Fruit fly (Drosophila melanogaster) whole organism, embryonic: Measurements from ENCODE around the gene Ets97D.

Experiments used
- ATbp ChIP-seq: fragments of 200-800 bp; sonication (Bioruptor generic); optimal IDR thresholded peaks from 2 replicates; lab custom pipeline; 2017; ENCODE audit warnings: missing biosample characterization, mild to moderate bottlenecking, missing genetic modification characterization, missing genetic modification reagents
- Adf1 ChIP-seq: fragments of 200-800 bp; sonication (Bioruptor generic); IDR thresholded peaks from 2 replicates; pipeline ENCODE4 v1.3.6; 2022; ENCODE audit warnings: missing biosample characterization, missing genetic modification characterization
- B-H2 ChIP-seq: fragments of 200-800 bp; sonication (Bioruptor generic); optimal IDR thresholded peaks from 2 replicates; lab custom pipeline; 2018; ENCODE audit warnings: missing biosample characterization, mild to moderate bottlenecking, missing genetic modification characterization
- BEAF-32 ChIP-seq: fragments of 200-800 bp; sonication (Bioruptor generic); optimal IDR thresholded peaks from 3 replicates; lab custom pipeline; 2017; ENCODE audit warnings: missing biosample characterization, missing genetic modification characterization, mild to moderate bottlenecking, moderate library complexity, missing genetic modification reagents
- CG10431 ChIP-seq: fragments of 200-800 bp; sonication (Bioruptor generic); optimal IDR thresholded peaks from 3 replicates; lab custom pipeline; 2018; ENCODE audit warnings: missing biosample characterization, mild to moderate bottlenecking, missing genetic modification characterization
- CG10462 ChIP-seq: fragments of 200-800 bp; sonication (Bioruptor generic); optimal IDR thresholded peaks from 2 replicates; lab custom pipeline; 2016; ENCODE audit warnings: missing biosample characterization, missing genetic modification characterization
- CG11085 ChIP-seq: fragments of 200-800 bp; sonication (Bioruptor generic); IDR thresholded peaks from 2 replicates; pipeline ENCODE4 v1.3.6; 2022; ENCODE audit warnings: missing biosample characterization, missing genetic modification characterization
- CG15514 ChIP-seq: fragments of 200-800 bp; sonication (Bioruptor generic); optimal IDR thresholded peaks from 3 replicates; lab custom pipeline; 2017; ENCODE audit warnings: missing biosample characterization, missing genetic modification characterization, mild to moderate bottlenecking, moderate library complexity, missing genetic modification reagents
- CG2202 ChIP-seq: fragments of 200-800 bp; sonication (Bioruptor generic); optimal IDR thresholded peaks from 2 replicates; lab custom pipeline; 2018; ENCODE audit warnings: missing biosample characterization, mild to moderate bottlenecking, missing genetic modification characterization
- CG32532 ChIP-seq: fragments of 200-800 bp; sonication (Bioruptor generic); IDR thresholded peaks from 2 replicates; pipeline ENCODE4 v1.3.6; 2022; ENCODE audit warnings: missing biosample characterization, missing genetic modification characterization
- CG33557 ChIP-seq: fragments of 200-800 bp; sonication (Bioruptor generic); optimal IDR thresholded peaks from 2 replicates; lab custom pipeline; 2019; ENCODE audit warnings: missing biosample characterization, mild to moderate bottlenecking, missing genetic modification characterization, moderate library complexity
- CG42726 ChIP-seq: fragments of 200-800 bp; sonication (Bioruptor generic); IDR thresholded peaks from 2 replicates; pipeline ENCODE4 v1.3.6; 2022; ENCODE audit warnings: missing biosample characterization, missing genetic modification characterization; ENCODE audit not compliant: partially characterized antibody
- CG6272 ChIP-seq: fragments of 200-800 bp; sonication (Bioruptor generic); IDR thresholded peaks from 2 replicates; pipeline ENCODE4 v1.3.6; 2022; ENCODE audit warnings: missing biosample characterization, missing genetic modification characterization
- CG8478 ChIP-seq: fragments of >200 bp; optimal IDR thresholded peaks from 2 replicates; lab custom pipeline; 2018
- CG8765 ChIP-seq: fragments of 200-800 bp; sonication (Bioruptor generic); IDR thresholded peaks from 2 replicates; pipeline ENCODE4 v1.3.6; 2022; ENCODE audit warnings: missing biosample characterization, missing genetic modification characterization
- CG9437 ChIP-seq: fragments of 200-800 bp; sonication (Bioruptor generic); optimal IDR thresholded peaks from 2 replicates; lab custom pipeline; 2018; ENCODE audit warnings: missing biosample characterization, mild to moderate bottlenecking, missing genetic modification characterization
- CG9932 ChIP-seq: fragments of 200-800 bp; sonication (Bioruptor generic); IDR thresholded peaks from 2 replicates; pipeline ENCODE4 v1.3.6; 2022; ENCODE audit warnings: missing biosample characterization, missing genetic modification characterization
- CHES-1-like ChIP-seq: fragments of 200-800 bp; sonication (Bioruptor generic); optimal IDR thresholded peaks from 2 replicates; lab custom pipeline; 2016; ENCODE audit warnings: missing biosample characterization, missing genetic modification characterization
- CoRest ChIP-seq: fragments of 200-800 bp; sonication (Bioruptor generic); optimal IDR thresholded peaks from 3 replicates; lab custom pipeline; 2018; ENCODE audit warnings: missing biosample characterization, mild to moderate bottlenecking, missing genetic modification characterization, moderate library complexity
- D19B ChIP-seq: fragments of 200-800 bp; sonication (Bioruptor generic); optimal IDR thresholded peaks from 2 replicates; lab custom pipeline; 2017; ENCODE audit warnings: missing biosample characterization, mild to moderate bottlenecking, missing genetic modification characterization
- Dfd ChIP-seq, 2 experiments: fragments of >200 bp; optimal IDR thresholded peaks; 2 replicates each; lab custom pipeline; 2017; ENCODE audit warnings: missing biosample characterization in 2 of 2, missing genetic modification characterization in 2 of 2
- Ets97D ChIP-seq: fragments of 200-800 bp; sonication (Bioruptor generic); optimal IDR thresholded peaks from 3 replicates; lab custom pipeline; 2016; ENCODE audit warnings: missing biosample characterization, missing genetic modification characterization
- HLH3B ChIP-seq: fragments of 200-800 bp; sonication (Bioruptor generic); IDR thresholded peaks from 2 replicates; pipeline ENCODE4 v1.3.6; 2022; ENCODE audit warnings: missing biosample characterization, missing genetic modification characterization
- Hey ChIP-seq: fragments of 200-800 bp; sonication (Bioruptor generic); optimal IDR thresholded peaks from 3 replicates; lab custom pipeline; 2018; ENCODE audit warnings: missing biosample characterization, mild to moderate bottlenecking, missing genetic modification characterization
- Hr3 ChIP-seq: fragments of 200-800 bp; sonication (Bioruptor generic); optimal IDR thresholded peaks from 3 replicates; lab custom pipeline; 2016; ENCODE audit warnings: missing biosample characterization, missing genetic modification characterization
- Med ChIP-seq: fragments of 200-800 bp; sonication (Bioruptor generic); peaks from one replicate; lab custom pipeline; 2016; ENCODE audit warnings: missing biosample characterization, missing genetic modification characterization, mild to moderate bottlenecking, inconsistent platforms, moderate library complexity
- Mrtf ChIP-seq: fragments of 200-800 bp; sonication (Bioruptor generic); IDR thresholded peaks from 3 replicates; pipeline ENCODE4 v1.3.6; 2022; ENCODE audit warnings: missing biosample characterization, missing genetic modification characterization
- PHDP ChIP-seq: fragments of 200-800 bp; sonication (Bioruptor generic); optimal IDR thresholded peaks from 3 replicates; lab custom pipeline; 2018; ENCODE audit warnings: missing biosample characterization, mild to moderate bottlenecking, missing genetic modification characterization, moderate library complexity
- Rx ChIP-seq: fragments of 200-800 bp; sonication (Bioruptor generic); IDR thresholded peaks from 2 replicates; pipeline ENCODE4 v1.3.6; 2022; ENCODE audit warnings: missing biosample characterization, missing genetic modification characterization
- Scr ChIP-seq: fragments of 200-800 bp; sonication (Bioruptor generic); IDR thresholded peaks from 2 replicates; pipeline ENCODE4 v1.3.6; 2022; ENCODE audit warnings: missing biosample characterization, missing genetic modification characterization; ENCODE audit not compliant: partially characterized antibody
- Side ChIP-seq: fragments of 200-800 bp; sonication (Bioruptor generic); optimal IDR thresholded peaks from 2 replicates; lab custom pipeline; 2016; ENCODE audit warnings: missing biosample characterization, missing genetic modification characterization
- Sox102F ChIP-seq: fragments of 200-800 bp; sonication (Bioruptor generic); optimal IDR thresholded peaks from 2 replicates; lab custom pipeline; 2018; ENCODE audit warnings: missing biosample characterization, mild to moderate bottlenecking, missing genetic modification characterization, moderate library complexity
- abd-A ChIP-seq: fragments of 200-800 bp; sonication (Bioruptor generic); optimal IDR thresholded peaks from 3 replicates; lab custom pipeline; 2019; ENCODE audit warnings: missing biosample characterization, mild to moderate bottlenecking, missing genetic modification characterization, moderate library complexity
- ash1 ChIP-seq: fragments of 200-800 bp; sonication (Bioruptor generic); optimal IDR thresholded peaks from 2 replicates; lab custom pipeline; 2018; ENCODE audit warnings: missing biosample characterization, mild to moderate bottlenecking, missing genetic modification characterization
- bab2 ChIP-seq: fragments of 200-800 bp; sonication (Bioruptor generic); optimal IDR thresholded peaks from 2 replicates; lab custom pipeline; 2016; ENCODE audit warnings: missing biosample characterization, missing genetic modification characterization
- cato ChIP-seq: fragments of 200-800 bp; sonication (Bioruptor generic); optimal IDR thresholded peaks from 2 replicates; lab custom pipeline; 2016; ENCODE audit warnings: missing biosample characterization, missing genetic modification characterization, borderline replicate concordance
- crol ChIP-seq: fragments of 200-800 bp; sonication (Bioruptor generic); IDR thresholded peaks from 2 replicates; pipeline ENCODE4 v1.3.6; 2022; ENCODE audit warnings: missing biosample characterization, missing genetic modification characterization
- crp ChIP-seq, 2 experiments: fragments of 200-800 bp; sonication (Bioruptor generic); optimal IDR thresholded peaks; 2 replicates in 1 of 2; 3 replicates in 1 of 2; lab custom pipeline; 2017; ENCODE audit warnings: missing biosample characterization in 2 of 2, missing genetic modification characterization in 2 of 2, mild to moderate bottlenecking in 1 of 2, moderate library complexity in 1 of 2
- grn ChIP-seq: fragments of 200-800 bp; sonication (Bioruptor generic); optimal IDR thresholded peaks from 3 replicates; lab custom pipeline; 2017; ENCODE audit warnings: missing biosample characterization, missing genetic modification characterization
- hkb ChIP-seq, 2 experiments: fragments of 200-800 bp in 1 of 2; fragments of >200 bp in 1 of 2; sonication (Bioruptor generic) in 1 of 2; IDR thresholded peaks in 1 of 2; optimal IDR thresholded peaks in 1 of 2; 2 replicates each; pipeline versions ENCODE4 v1.3.6 to Lab custom; 2017 to 2022; ENCODE audit warnings: missing biosample characterization in 1 of 2, missing genetic modification characterization in 1 of 2
- maf-S ChIP-seq: fragments of 200-800 bp; sonication (Bioruptor generic); optimal IDR thresholded peaks from 2 replicates; lab custom pipeline; 2016; ENCODE audit warnings: missing biosample characterization, missing genetic modification characterization
- odd ChIP-seq: fragments of 200-800 bp; sonication (Bioruptor generic); optimal IDR thresholded peaks from 2 replicates; lab custom pipeline; 2017; ENCODE audit warnings: missing biosample characterization, mild to moderate bottlenecking, missing genetic modification characterization
- onecut ChIP-seq: fragments of 200-800 bp; sonication (Bioruptor generic); IDR thresholded peaks from 2 replicates; pipeline ENCODE4 v1.3.6; 2022; ENCODE audit warnings: missing biosample characterization, missing genetic modification characterization
- run ChIP-seq: fragments of 200-800 bp; sonication (Bioruptor generic); optimal IDR thresholded peaks from 3 replicates; lab custom pipeline; 2018; ENCODE audit warnings: missing biosample characterization, mild to moderate bottlenecking, missing genetic modification characterization
- schlank ChIP-seq: fragments of 200-800 bp; sonication (Bioruptor generic); optimal IDR thresholded peaks from 2 replicates; lab custom pipeline; 2018; ENCODE audit warnings: missing biosample characterization, mild to moderate bottlenecking, missing genetic modification characterization
- sqz ChIP-seq: fragments of 200-800 bp; sonication (Bioruptor generic); optimal IDR thresholded peaks from 3 replicates; lab custom pipeline; 2018; ENCODE audit warnings: missing biosample characterization, mild to moderate bottlenecking, missing genetic modification characterization
- toy ChIP-seq: fragments of 200-800 bp; sonication (Bioruptor generic); IDR thresholded peaks from 2 replicates; pipeline ENCODE4 v1.3.6; 2022; ENCODE audit warnings: missing biosample characterization, missing genetic modification characterization
- ttk ChIP-seq: fragments of 200-800 bp; sonication (Bioruptor generic); IDR thresholded peaks from 2 replicates; pipeline ENCODE4 v2.1.2; 2022; ENCODE audit warnings: missing biosample characterization, missing genetic modification characterization
- vnd ChIP-seq: fragments of 200-800 bp; sonication (Bioruptor generic); IDR thresholded peaks from 3 replicates; pipeline ENCODE4 v1.3.6; 2022; ENCODE audit warnings: missing biosample characterization, missing genetic modification characterization; ENCODE audit not compliant: partially characterized antibody

The Ets97D gene

DNA sequence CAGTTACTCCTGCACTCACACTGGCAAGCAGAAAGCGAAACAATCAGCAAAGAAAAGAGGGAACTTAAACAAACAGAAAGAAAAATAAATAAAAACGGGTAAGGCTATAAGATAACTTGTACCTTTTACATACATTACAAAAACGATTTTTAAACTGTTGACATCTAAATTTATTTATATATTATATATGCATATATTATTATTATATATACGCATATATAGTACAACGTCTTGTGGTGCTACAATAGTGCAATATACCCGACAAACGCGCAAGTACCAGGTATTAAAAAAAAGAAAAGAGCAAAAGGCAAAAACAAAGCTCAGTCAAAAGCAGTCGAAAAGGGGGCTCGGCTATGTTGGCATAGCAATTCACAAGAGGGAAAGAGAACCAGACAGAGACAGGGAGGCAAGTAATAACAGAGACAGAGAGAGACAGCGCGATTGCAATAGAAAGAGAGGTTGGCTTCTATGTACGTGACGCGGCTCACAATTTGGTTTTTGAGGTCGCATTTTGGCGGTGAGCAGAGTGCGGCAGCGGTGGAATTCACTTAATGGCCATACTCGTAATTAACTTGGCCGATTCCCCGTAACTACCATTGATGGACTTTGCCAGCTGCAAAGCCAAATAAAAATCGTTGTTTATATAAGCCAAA lies 41.5 kb upstream of the Ets97D start (continued):
- TF ChIP-seq CG11085 (GFP tag; lab: Robert Waterston, UW): peak; percentile 61; the same call in 1 of the 2 replicates
- no peak for TF ChIP-seq bab2 (GFP tag; lab: Kevin White, UChicago)
- peak; percentile 90 for TF ChIP-seq D19B (GFP tag; lab: Kevin White, UChicago)
- peak; percentile 57 for TF ChIP-seq CG9932 (GFP tag; lab: Robert Waterston, UW)
- peak; percentile 68 for TF ChIP-seq CG6272 (GFP tag; lab: Robert Waterston, UW)
- TF ChIP-seq Dfd (GFP tag; optimal IDR thresholded peaks at IDR 0.05; lab: Kevin White, UChicago): no peak
- 0 out of 2 replicates have a peak, but pooled peaks have one; percentile 11 for TF ChIP-seq Adf1 (GFP tag; lab: Robert Waterston, UW)
- TF ChIP-seq CG10462 (GFP tag; lab: Kevin White, UChicago): peak; percentile 19
- TF ChIP-seq Side (GFP tag; lab: Kevin White, UChicago): no peak
- TF ChIP-seq Ets97D (GFP tag; lab: Kevin White, UChicago): no peak
- TF ChIP-seq CoRest (tag; lab: Kevin White, UChicago): peak; percentile 74
- TF ChIP-seq ttk (GFP tag; lab: Robert Waterston, UW): peak; percentile 89
- TF ChIP-seq run: peak; percentile 64
- no peak for TF ChIP-seq vnd (GFP tag; lab: Robert Waterston, UW)
- no peak for TF ChIP-seq Hey (tag; lab: Kevin White, UChicago)
- peak; percentile 95 for TF ChIP-seq Sox102F (GFP tag; lab: Kevin White, UChicago)
- peak; percentile 18 for TF ChIP-seq CG9437 (GFP tag; lab: Kevin White, UChicago)
- TF ChIP-seq toy: no peak
- TF ChIP-seq ash1 (GFP tag; lab: Kevin White, UChicago): no peak
- TF ChIP-seq Med (GFP tag; lab: Kevin White, UChicago): peak; percentile 81
- no peak for TF ChIP-seq hkb (optimal IDR thresholded peaks at IDR 0.05; lab: Kevin White, UChicago)
- peak; percentile 86 for TF ChIP-seq hkb (GFP tag; IDR thresholded peaks at IDR 0.05; lab: Robert Waterston, UW)
- TF ChIP-seq B-H2: no peak
- TF ChIP-seq CG33557 (GFP tag; lab: Kevin White, UChicago): no peak
- no peak for TF ChIP-seq CG42726 (GFP tag; lab: Robert Waterston, UW)
- TF ChIP-seq BEAF-32: no peak
- TF ChIP-seq HLH3B (GFP tag; lab: Robert Waterston, UW): peak; percentile 92
- peak; percentile 53 for TF ChIP-seq sqz (GFP tag; lab: Kevin White, UChicago)
- TF ChIP-seq grn: no peak
- no peak for TF ChIP-seq CHES-1-like
- peak; percentile 78 for TF ChIP-seq ATbp (GFP tag; lab: Kevin White, UChicago)
- TF ChIP-seq CG8765 (GFP tag; lab: Robert Waterston, UW): no peak; the same call in 1 of the 2 replicates
- peak; percentile 20 for TF ChIP-seq odd (GFP tag; lab: Kevin White, UChicago)
- TF ChIP-seq crol (GFP tag; lab: Robert Waterston, UW): no peak
- TF ChIP-seq CG10431: peak; percentile 6
- no peak for TF ChIP-seq abd-A (tag; lab: Kevin White, UChicago)
- peak; percentile 83 for TF ChIP-seq Hr3 (GFP tag; lab: Kevin White, UChicago)
- TF ChIP-seq cato (GFP tag; lab: Kevin White, UChicago): no peak
- no peak for TF ChIP-seq maf-S (GFP tag; lab: Kevin White, UChicago)
- peak; percentile 53 for TF ChIP-seq CG15514 (GFP tag; lab: Kevin White, UChicago)
- peak; percentile 83 for TF ChIP-seq PHDP (tag; lab: Kevin White, UChicago)
- TF ChIP-seq Mrtf: peak; percentile 71; the same call in 2 of the 3 replicates
- no peak for TF ChIP-seq schlank
- TF ChIP-seq Rx (GFP tag; lab: Robert Waterston, UW): peak; percentile 70
- peak in 1 of 2 experiments; percentile 5 for TF ChIP-seq crp (GFP tag; optimal IDR thresholded peaks at IDR 0.05; lab: Kevin White, UChicago)
- peak; percentile 69 for TF ChIP-seq CG8478
- peak; percentile 68 for TF ChIP-seq CG32532 (GFP tag; lab: Robert Waterston, UW)
- peak; percentile 32 for TF ChIP-seq CG2202
- peak; percentile 58; the same call in 1 of the 2 replicates for TF ChIP-seq onecut (GFP tag; lab: Robert Waterston, UW)
- TF ChIP-seq Scr (GFP tag; lab: Robert Waterston, UW): no peak
